Fruit fly (Drosophila melanogaster) whole organism, embryonic: ENCODE measurements around the gene CG43850.

ENCODE experiments used
- Ada2b ChIP-seq: fragments of 200-800 bp; sonication (Bioruptor generic); IDR thresholded peaks from 2 replicates; pipeline ENCODE4 v1.3.6; 2022; ENCODE audit warnings: missing biosample characterization, missing genetic modification characterization
- CG10209 ChIP-seq: fragments of 200-800 bp; sonication (Bioruptor generic); optimal IDR thresholded peaks from 3 replicates; lab custom pipeline; 2017; ENCODE audit warnings: missing biosample characterization, mild to moderate bottlenecking, missing genetic modification characterization, missing genetic modification reagents
- CG11398 ChIP-seq: fragments of 200-800 bp; sonication (Bioruptor generic); optimal IDR thresholded peaks from 2 replicates; lab custom pipeline; 2016; ENCODE audit warnings: missing biosample characterization, missing genetic modification characterization
- CG12219 ChIP-seq: fragments of 200-800 bp; sonication (Bioruptor generic); optimal IDR thresholded peaks from 3 replicates; lab custom pipeline; 2018; ENCODE audit warnings: missing biosample characterization, mild to moderate bottlenecking, missing genetic modification characterization
- CG12744 ChIP-seq: fragments of 200-800 bp; sonication (Bioruptor generic); optimal IDR thresholded peaks from 2 replicates; lab custom pipeline; 2016; ENCODE audit warnings: missing biosample characterization, missing genetic modification characterization
- CG14014 ChIP-seq: fragments of 200-800 bp; sonication (Bioruptor generic); IDR thresholded peaks from 2 replicates; pipeline ENCODE4 v1.3.6; 2022; ENCODE audit warnings: missing biosample characterization, missing genetic modification characterization
- CG1529 ChIP-seq: fragments of 200-800 bp; sonication (Bioruptor generic); optimal IDR thresholded peaks from 3 replicates; lab custom pipeline; 2018; ENCODE audit warnings: missing biosample characterization, missing genetic modification characterization
- CG17361 ChIP-seq: fragments of 200-800 bp; sonication (Bioruptor generic); IDR thresholded peaks from 3 replicates; pipeline ENCODE4 v1.3.6; 2022; ENCODE audit warnings: missing biosample characterization, missing genetic modification characterization
- CG17829 ChIP-seq: fragments of 200-800 bp; optimal IDR thresholded peaks from 2 replicates; lab custom pipeline; 2019; ENCODE audit warnings: missing biosample characterization, mild to moderate bottlenecking, missing genetic modification characterization, moderate library complexity
- CG18599 ChIP-seq: fragments of 200-800 bp; sonication (Bioruptor generic); optimal IDR thresholded peaks from 3 replicates; lab custom pipeline; 2017; ENCODE audit warnings: missing biosample characterization, missing genetic modification characterization, mild to moderate bottlenecking, moderate library complexity, missing genetic modification reagents
- CG2199 ChIP-seq: fragments of 200-800 bp; sonication (Bioruptor generic); IDR thresholded peaks from 3 replicates; pipeline ENCODE4 v1.3.6; 2022; ENCODE audit warnings: missing biosample characterization, missing genetic modification characterization
- CG3281 ChIP-seq: fragments of 200-800 bp; sonication (Bioruptor generic); optimal IDR thresholded peaks from 3 replicates; lab custom pipeline; 2017; ENCODE audit warnings: missing biosample characterization, mild to moderate bottlenecking, missing genetic modification characterization
- CG5953 ChIP-seq: fragments of 200-800 bp; sonication (Bioruptor generic); IDR thresholded peaks from 2 replicates; pipeline ENCODE4 v1.3.6; 2022; ENCODE audit warnings: missing biosample characterization, missing genetic modification characterization
- CG6654 ChIP-seq: fragments of 200-800 bp; sonication (Bioruptor generic); optimal IDR thresholded peaks from 2 replicates; lab custom pipeline; 2017; ENCODE audit warnings: missing biosample characterization, mild to moderate bottlenecking, missing genetic modification characterization
- CG6813 ChIP-seq: fragments of 200-800 bp; sonication (Bioruptor generic); optimal IDR thresholded peaks from 2 replicates; lab custom pipeline; 2017; ENCODE audit warnings: missing biosample characterization, missing genetic modification characterization, mild to moderate bottlenecking, moderate library complexity, missing genetic modification reagents
- CG8089 ChIP-seq: fragments of 200-800 bp; sonication (Bioruptor generic); optimal IDR thresholded peaks from 3 replicates; lab custom pipeline; 2016; ENCODE audit warnings: missing biosample characterization, missing genetic modification characterization
- CoRest ChIP-seq: fragments of 200-800 bp; sonication (Bioruptor generic); optimal IDR thresholded peaks from 3 replicates; lab custom pipeline; 2018; ENCODE audit warnings: missing biosample characterization, mild to moderate bottlenecking, missing genetic modification characterization, moderate library complexity
- Dfd ChIP-seq, 2 experiments: fragments of >200 bp; optimal IDR thresholded peaks; 2 replicates each; lab custom pipeline; 2017; ENCODE audit warnings: missing biosample characterization in 2 of 2, missing genetic modification characterization in 2 of 2
- Dip2 ChIP-seq: fragments of 200-800 bp; sonication (Bioruptor generic); IDR thresholded peaks from 2 replicates; pipeline ENCODE4 v1.3.6; 2022; ENCODE audit warnings: missing biosample characterization, missing genetic modification characterization
- Fer2 ChIP-seq: fragments of 200-800 bp; sonication (Bioruptor generic); optimal IDR thresholded peaks from 2 replicates; lab custom pipeline; 2018; ENCODE audit warnings: missing biosample characterization, mild to moderate bottlenecking, missing genetic modification characterization, moderate library complexity
- Fer3 ChIP-seq: fragments of 200-800 bp; sonication (Bioruptor generic); optimal IDR thresholded peaks from 2 replicates; lab custom pipeline; 2018; ENCODE audit warnings: missing biosample characterization, mild to moderate bottlenecking, missing genetic modification characterization, moderate library complexity
- HLHmδ ChIP-seq: fragments of 200-800 bp; sonication (Bioruptor generic); optimal IDR thresholded peaks from 2 replicates; lab custom pipeline; 2018; ENCODE audit warnings: missing biosample characterization, mild to moderate bottlenecking, missing genetic modification characterization, moderate library complexity
- Jarid2 ChIP-seq: fragments of 200-800 bp; sonication (Bioruptor generic); optimal IDR thresholded peaks from 3 replicates; lab custom pipeline; 2017; ENCODE audit warnings: mild to moderate bottlenecking, missing biosample characterization, missing genetic modification reagents, missing genetic modification characterization
- MTF-1 ChIP-seq: fragments of 200-800 bp; sonication (Bioruptor generic); optimal IDR thresholded peaks from 2 replicates; lab custom pipeline; 2018; ENCODE audit warnings: missing biosample characterization, mild to moderate bottlenecking, missing genetic modification characterization, borderline replicate concordance
- Med ChIP-seq: fragments of 200-800 bp; sonication (Bioruptor generic); peaks from one replicate; lab custom pipeline; 2016; ENCODE audit warnings: missing biosample characterization, missing genetic modification characterization, mild to moderate bottlenecking, inconsistent platforms, moderate library complexity
- Stat92E ChIP-seq, 3 experiments: fragments of >200 bp in 2 of 3; fragments of 200-800 bp in 1 of 3; sonication (Bioruptor generic) in 1 of 3; optimal IDR thresholded peaks; 2 replicates each; lab custom pipeline; 2017 to 2019; ENCODE audit warnings: missing biosample characterization in 3 of 3, missing genetic modification characterization in 3 of 3, mild to moderate bottlenecking in 1 of 3, moderate library complexity in 1 of 3
- Trl ChIP-seq, 3 experiments: fragments of >200 bp in 2 of 3; fragments of 200-800 bp in 1 of 3; sonication (Bioruptor generic) in 1 of 3; optimal IDR thresholded peaks; 2 replicates in 1 of 3; 3 replicates in 2 of 3; lab custom pipeline; 2016 to 2017; ENCODE audit warnings: missing biosample characterization in 1 of 3, missing genetic modification characterization in 1 of 3
- bab2 ChIP-seq: fragments of 200-800 bp; sonication (Bioruptor generic); optimal IDR thresholded peaks from 2 replicates; lab custom pipeline; 2016; ENCODE audit warnings: missing biosample characterization, missing genetic modification characterization
- bigmax ChIP-seq: fragments of 200-800 bp; sonication (Bioruptor generic); optimal IDR thresholded peaks from 2 replicates; lab custom pipeline; 2018; ENCODE audit warnings: missing biosample characterization, mild to moderate bottlenecking, missing genetic modification characterization
- btn ChIP-seq: fragments of 200-800 bp; sonication (Bioruptor generic); optimal IDR thresholded peaks from 2 replicates; lab custom pipeline; 2016; ENCODE audit warnings: missing biosample characterization, missing genetic modification characterization
- cg ChIP-seq: fragments of 200-800 bp; sonication (Bioruptor generic); optimal IDR thresholded peaks from 3 replicates; lab custom pipeline; 2019; ENCODE audit warnings: missing biosample characterization, mild to moderate bottlenecking, missing genetic modification characterization, moderate library complexity
- chif ChIP-seq, 2 experiments: fragments of 200-800 bp; sonication (Bioruptor generic); optimal IDR thresholded peaks; 3 replicates each; lab custom pipeline; 2016; ENCODE audit warnings: missing biosample characterization in 2 of 2, missing genetic modification characterization in 2 of 2
- corto ChIP-seq: fragments of 200-800 bp; sonication (Bioruptor generic); optimal IDR thresholded peaks from 2 replicates; lab custom pipeline; 2016; ENCODE audit warnings: missing biosample characterization, mild to moderate bottlenecking, missing genetic modification characterization, moderate library complexity
- da ChIP-seq: fragments of 200-800 bp; sonication (Bioruptor generic); optimal IDR thresholded peaks from 2 replicates; lab custom pipeline; 2016; ENCODE audit warnings: missing biosample characterization, missing genetic modification characterization
- dati ChIP-seq: fragments of 200-800 bp; sonication (Bioruptor generic); IDR thresholded peaks from 2 replicates; pipeline ENCODE4 v1.3.6; 2022; ENCODE audit warnings: missing biosample characterization, missing genetic modification characterization
- gcm2 ChIP-seq: fragments of 200-800 bp; sonication (Bioruptor generic); optimal IDR thresholded peaks from 2 replicates; lab custom pipeline; 2016; ENCODE audit warnings: missing biosample characterization, missing genetic modification characterization
- gro ChIP-seq: fragments of 200-800 bp; sonication (Bioruptor generic); optimal IDR thresholded peaks from 2 replicates; lab custom pipeline; 2016; ENCODE audit warnings: missing biosample characterization, missing genetic modification characterization
- gsb ChIP-seq: fragments of 200-800 bp; sonication (Bioruptor generic); IDR thresholded peaks from 2 replicates; pipeline ENCODE4 v1.3.6; 2022; ENCODE audit warnings: missing biosample characterization, missing genetic modification characterization
- h ChIP-seq: fragments of >200 bp; optimal IDR thresholded peaks from 2 replicates; lab custom pipeline; 2017
- hb ChIP-seq: fragments of 200-800 bp; sonication (Bioruptor generic); IDR thresholded peaks from 3 replicates; pipeline ENCODE4 v1.3.6; 2022; ENCODE audit warnings: missing biosample characterization, missing genetic modification characterization; ENCODE audit not compliant: partially characterized antibody
- hbn ChIP-seq: fragments of 200-800 bp; sonication (Bioruptor generic); IDR thresholded peaks from 2 replicates; pipeline ENCODE4 v1.3.6; 2022; ENCODE audit warnings: missing biosample characterization, missing genetic modification characterization; ENCODE audit not compliant: partially characterized antibody
- kay ChIP-seq: fragments of 200-800 bp; sonication (Bioruptor generic); optimal IDR thresholded peaks from 2 replicates; lab custom pipeline; 2016; ENCODE audit warnings: missing biosample characterization, missing genetic modification characterization
- lab ChIP-seq: fragments of 200-800 bp; sonication (Bioruptor generic); optimal IDR thresholded peaks from 3 replicates; lab custom pipeline; 2017; ENCODE audit warnings: missing biosample characterization, missing genetic modification characterization, mild to moderate bottlenecking, moderate library complexity, missing genetic modification reagents
- nmo ChIP-seq: fragments of 200-800 bp; sonication (Bioruptor generic); optimal IDR thresholded peaks from 2 replicates; lab custom pipeline; 2018; ENCODE audit warnings: missing biosample characterization, mild to moderate bottlenecking, missing genetic modification characterization, moderate library complexity
- nom ChIP-seq: fragments of 200-800 bp; sonication (Bioruptor generic); optimal IDR thresholded peaks from 2 replicates; lab custom pipeline; 2017; ENCODE audit warnings: missing biosample characterization, missing genetic modification characterization, mild to moderate bottlenecking, moderate library complexity, missing genetic modification reagents
- org-1 ChIP-seq: fragments of 200-800 bp; sonication (Bioruptor generic); optimal IDR thresholded peaks from 2 replicates; lab custom pipeline; 2017; ENCODE audit warnings: missing biosample characterization, missing genetic modification characterization
- run ChIP-seq: fragments of 200-800 bp; sonication (Bioruptor generic); optimal IDR thresholded peaks from 3 replicates; lab custom pipeline; 2018; ENCODE audit warnings: missing biosample characterization, mild to moderate bottlenecking, missing genetic modification characterization
- zen ChIP-seq: fragments of 200-800 bp; sonication (Bioruptor generic); optimal IDR thresholded peaks from 3 replicates; lab custom pipeline; 2018; ENCODE audit warnings: missing biosample characterization, mild to moderate bottlenecking, missing genetic modification characterization, moderate library complexity

CG43850 gene

DNA sequence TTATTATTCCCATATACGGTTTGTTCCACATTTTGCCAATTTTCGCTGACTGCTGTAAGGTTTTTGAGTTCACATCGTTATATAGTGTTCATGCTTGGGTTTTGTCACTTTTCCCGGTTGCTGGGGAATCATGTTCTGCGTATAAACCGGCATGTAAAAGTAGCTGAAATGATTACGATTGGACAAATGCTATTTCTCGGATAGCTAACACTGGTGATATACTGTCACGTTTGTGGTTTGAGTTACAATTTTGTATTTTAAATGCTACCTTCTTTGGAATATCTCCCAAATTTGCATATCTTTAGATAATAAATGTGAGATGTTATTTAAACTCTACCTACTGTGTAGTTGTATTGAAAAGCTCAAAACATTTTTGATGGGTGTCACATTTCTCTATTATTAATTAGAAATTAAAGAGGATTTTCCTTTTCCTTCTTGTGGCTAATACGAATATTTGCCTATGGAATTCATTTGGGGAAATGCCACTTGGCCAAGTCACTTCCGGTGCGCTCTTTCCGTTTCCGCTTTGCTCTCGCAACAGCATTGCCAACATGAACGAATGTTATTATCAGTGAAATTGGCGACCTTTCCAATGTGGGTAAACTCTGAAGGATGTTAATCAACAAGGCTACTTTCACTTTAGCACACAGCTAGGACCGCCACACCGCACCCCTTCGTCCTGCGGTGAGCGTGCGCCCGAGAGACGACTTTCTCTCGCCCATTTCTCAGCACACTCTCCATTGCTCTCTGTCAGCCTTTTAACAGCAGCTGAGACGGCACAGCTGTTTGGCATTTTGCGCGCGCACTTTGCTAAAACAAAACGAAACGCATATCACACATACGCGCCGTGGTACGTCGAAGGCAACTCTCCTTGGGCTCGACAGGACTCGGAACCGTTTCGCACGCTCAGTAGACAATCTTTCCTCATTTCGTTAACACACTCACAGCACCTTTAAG, at the start of gene CG43850, which contains the start of the genes CG16956 and CG42784 (continued):
- no peak for TF ChIP-seq Ada2b
- TF ChIP-seq CG2199 (GFP tag; lab: Robert Waterston, UW) = no peak
- TF ChIP-seq CG12219 (GFP tag; lab: Kevin White, UChicago) = peak; percentile 75
- no peak for TF ChIP-seq nom (GFP tag; lab: Kevin White, UChicago)
- peak; percentile 84 for TF ChIP-seq MTF-1 (GFP tag; lab: Kevin White, UChicago)
- TF ChIP-seq corto (GFP tag; lab: Kevin White, UChicago) = no peak
- peak; percentile 92 for TF ChIP-seq Med
- TF ChIP-seq da (GFP tag; lab: Kevin White, UChicago) = no peak
- TF ChIP-seq CG11398 = no peak
- TF ChIP-seq bigmax = peak; percentile 57
- TF ChIP-seq CG18599 (GFP tag; lab: Kevin White, UChicago) = peak; percentile 88
- TF ChIP-seq run = peak; percentile 41
- TF ChIP-seq CG14014 = no peak
- TF ChIP-seq org-1 (GFP tag; lab: Kevin White, UChicago) = peak; percentile 68
- no peak for TF ChIP-seq gcm2 (GFP tag; lab: Kevin White, UChicago)
- peak; percentile 85 for TF ChIP-seq CG6813 (GFP tag; lab: Kevin White, UChicago)
- TF ChIP-seq lab (GFP tag; lab: Kevin White, UChicago) = peak; percentile 94
- peak; percentile 12 for TF ChIP-seq CG1529 (GFP tag; lab: Kevin White, UChicago)
- no peak for TF ChIP-seq CG5953 (GFP tag; lab: Robert Waterston, UW)
- no peak for TF ChIP-seq CG17361 (GFP tag; lab: Robert Waterston, UW)
- TF ChIP-seq nmo = no peak
- TF ChIP-seq Fer3 (tag; lab: Kevin White, UChicago) = peak; percentile 75
- TF ChIP-seq Trl (optimal IDR thresholded peaks at IDR 0.05; lab: Kevin White, UChicago) = peak; percentile 39 to 64
- TF ChIP-seq Trl (GFP tag; optimal IDR thresholded peaks at IDR 0.05; lab: Kevin White, UChicago) = peak; percentile 24
- TF ChIP-seq Jarid2 (GFP tag; lab: Kevin White, UChicago) = peak; percentile 17
- TF ChIP-seq CG6654 = no peak
- TF ChIP-seq zen = no peak
- no peak for TF ChIP-seq CG12744 (GFP tag; lab: Kevin White, UChicago)
- no peak for TF ChIP-seq Dip2 (GFP tag; lab: Robert Waterston, UW)
- peak; percentile 13 for TF ChIP-seq CG8089 (GFP tag; lab: Kevin White, UChicago)
- no peak for TF ChIP-seq btn (GFP tag; lab: Kevin White, UChicago)
- TF ChIP-seq cg (GFP tag; lab: Kevin White, UChicago) = no peak
- TF ChIP-seq Fer2 (tag; lab: Kevin White, UChicago) = peak; percentile 46
- TF ChIP-seq dati (GFP tag; lab: Robert Waterston, UW) = no peak
- TF ChIP-seq gsb (GFP tag; lab: Robert Waterston, UW) = no peak
- TF ChIP-seq Dfd (GFP tag; optimal IDR thresholded peaks at IDR 0.05; lab: Kevin White, UChicago) = no peak
- no peak for TF ChIP-seq Stat92E (GFP tag; optimal IDR thresholded peaks at IDR 0.05; lab: Kevin White, UChicago)
- no peak for TF ChIP-seq CG17829 (tag; lab: Kevin White, UChicago)
- TF ChIP-seq h (lab: Kevin White, UChicago) = no peak
- no peak for TF ChIP-seq hb (GFP tag; lab: Robert Waterston, UW)
- no peak for TF ChIP-seq chif (GFP tag; optimal IDR thresholded peaks at IDR 0.05; lab: Kevin White, UChicago)
- TF ChIP-seq HLHmδ (GFP tag; lab: Kevin White, UChicago) = no peak
- TF ChIP-seq CG3281 (GFP tag; lab: Kevin White, UChicago) = peak; percentile 89
- TF ChIP-seq kay (GFP tag; lab: Kevin White, UChicago) = no peak
- peak; percentile 45 for TF ChIP-seq CG10209 (GFP tag; lab: Kevin White, UChicago)
- TF ChIP-seq bab2 (GFP tag; lab: Kevin White, UChicago) = no peak
- TF ChIP-seq hbn (GFP tag; lab: Robert Waterston, UW) = no peak
- TF ChIP-seq CoRest = no peak
- peak; percentile 5 for TF ChIP-seq gro
